Worm (Caenorhabditis elegans) whole organism, mixed stage, embryonic: Measurements from ENCODE around the gene par-5.

ENCODE experiments used
- M03D4.4 ChIP-seq: sonication (generic microtip); optimal IDR thresholded peaks from 2 replicates; lab custom pipeline; 2017; ENCODE audit warnings: mild to moderate bottlenecking, missing genetic modification characterization, missing compliant biosample characterization
- bed-3 ChIP-seq: fragments of 200-800 bp; sonication (Bioruptor generic); optimal IDR thresholded peaks from 3 replicates; lab custom pipeline; 2018; ENCODE audit warnings: mild to moderate bottlenecking, missing genetic modification characterization, moderate library complexity, missing compliant biosample characterization
- blmp-1 ChIP-seq: fragments of 150-350 bp; optimal IDR thresholded peaks from 2 replicates; lab custom pipeline; 2014; ENCODE audit warnings: missing biosample characterization, missing genetic modification characterization
- ceh-39 ChIP-seq: fragments of 150-350 bp; optimal IDR thresholded peaks from 2 replicates; lab custom pipeline; 2014; ENCODE audit warnings: missing biosample characterization, missing genetic modification characterization
- ceh-43 ChIP-seq: fragments of 200-800 bp; sonication (Bioruptor generic); optimal IDR thresholded peaks from 2 replicates; lab custom pipeline; 2018; ENCODE audit warnings: mild to moderate bottlenecking, missing genetic modification characterization, moderate library complexity, missing compliant biosample characterization
- ceh-83 ChIP-seq: fragments of 200-800 bp; sonication (Bioruptor generic); optimal IDR thresholded peaks from 2 replicates; lab custom pipeline; 2018; ENCODE audit warnings: mild to moderate bottlenecking, missing genetic modification characterization, missing compliant biosample characterization
- ces-1 ChIP-seq: fragments of 150-350 bp; optimal IDR thresholded peaks from 2 replicates; lab custom pipeline; 2014; ENCODE audit warnings: missing biosample characterization, missing genetic modification reagents, missing genetic modification characterization
- cnd-1 ChIP-seq: fragments of 200-800 bp; sonication (Bioruptor generic); optimal IDR thresholded peaks from 2 replicates; lab custom pipeline; 2018; ENCODE audit warnings: mild to moderate bottlenecking, missing genetic modification characterization, missing compliant biosample characterization
- drap-1 ChIP-seq: fragments of 200-800 bp; sonication (Bioruptor generic); optimal IDR thresholded peaks from 3 replicates; lab custom pipeline; 2018; ENCODE audit warnings: mild to moderate bottlenecking, missing genetic modification characterization, missing compliant biosample characterization
- elt-1 ChIP-seq: sonication (generic microtip); optimal IDR thresholded peaks from 2 replicates; lab custom pipeline; 2017; ENCODE audit warnings: missing genetic modification characterization, mild to moderate bottlenecking, missing compliant biosample characterization, antibody characterized with exemption, moderate library complexity, borderline replicate concordance; ENCODE audit not compliant: insufficient read depth
- elt-3 ChIP-seq: fragments of 150-350 bp; optimal IDR thresholded peaks from 2 replicates; lab custom pipeline; 2014; ENCODE audit warnings: missing biosample characterization, missing genetic modification characterization
- flh-1 ChIP-seq: fragments of 200-800 bp; sonication (Bioruptor generic); optimal IDR thresholded peaks from 2 replicates; lab custom pipeline; 2018; ENCODE audit warnings: mild to moderate bottlenecking, missing genetic modification characterization, moderate library complexity, missing compliant biosample characterization
- ham-2 ChIP-seq: fragments of 200-800 bp; sonication (Bioruptor generic); optimal IDR thresholded peaks from 2 replicates; lab custom pipeline; 2018; ENCODE audit warnings: mild to moderate bottlenecking, missing genetic modification characterization, missing compliant biosample characterization
- hlh-1 ChIP-seq: fragments of 150-350 bp; optimal IDR thresholded peaks from 2 replicates; lab custom pipeline; 2014; ENCODE audit warnings: missing biosample characterization, missing genetic modification reagents, missing genetic modification characterization
- lin-13 ChIP-seq: fragments of 150-350 bp; optimal IDR thresholded peaks from 2 replicates; lab custom pipeline; 2014; ENCODE audit warnings: missing biosample characterization, missing genetic modification characterization
- lin-32 ChIP-seq: fragments of 200-800 bp; sonication (Bioruptor generic); optimal IDR thresholded peaks from 2 replicates; lab custom pipeline; 2018; ENCODE audit warnings: mild to moderate bottlenecking, missing genetic modification characterization, missing compliant biosample characterization
- lsy-2 ChIP-seq: fragments of 150-350 bp; optimal IDR thresholded peaks from 2 replicates; lab custom pipeline; 2014; ENCODE audit warnings: missing biosample characterization, missing genetic modification characterization
- mab-5 ChIP-seq: fragments of 150-350 bp; optimal IDR thresholded peaks from 2 replicates; lab custom pipeline; 2014; ENCODE audit warnings: missing biosample characterization, missing genetic modification characterization
- mep-1 ChIP-seq: fragments of 150-350 bp; optimal IDR thresholded peaks from 2 replicates; lab custom pipeline; 2017; ENCODE audit warnings: missing biosample characterization, missing genetic modification reagents, missing genetic modification characterization, inconsistent platforms
- mls-2 ChIP-seq: sonication (generic microtip); optimal IDR thresholded peaks from 2 replicates; lab custom pipeline; 2016; ENCODE audit warnings: mild to moderate bottlenecking, missing genetic modification characterization, moderate library complexity, missing compliant biosample characterization
- nhr-12 ChIP-seq: fragments of 150-350 bp; optimal IDR thresholded peaks from 2 replicates; lab custom pipeline; 2014; ENCODE audit warnings: missing biosample characterization, missing genetic modification characterization
- nhr-2 ChIP-seq: fragments of 150-350 bp; optimal IDR thresholded peaks from 2 replicates; lab custom pipeline; 2014; ENCODE audit warnings: missing biosample characterization, missing genetic modification characterization
- nhr-237 ChIP-seq: fragments of 150-350 bp; optimal IDR thresholded peaks from 2 replicates; lab custom pipeline; 2014; ENCODE audit warnings: missing biosample characterization, missing genetic modification characterization
- nhr-28 ChIP-seq: fragments of 150-350 bp; optimal IDR thresholded peaks from 2 replicates; lab custom pipeline; 2014; ENCODE audit warnings: missing biosample characterization, missing genetic modification characterization
- nhr-76 ChIP-seq: sonication (generic microtip); optimal IDR thresholded peaks from 2 replicates; lab custom pipeline; 2017; ENCODE audit warnings: missing biosample characterization, missing genetic modification characterization
- pha-4 ChIP-seq: fragments of 150-350 bp; optimal IDR thresholded peaks from 2 replicates; lab custom pipeline; 2018; ENCODE audit warnings: missing biosample characterization, missing genetic modification reagents, missing genetic modification characterization
- sem-2 ChIP-seq: fragments of 200-800 bp; sonication (Bioruptor generic); optimal IDR thresholded peaks from 2 replicates; lab custom pipeline; 2018; ENCODE audit warnings: mild to moderate bottlenecking, missing genetic modification characterization, missing compliant biosample characterization
- snpc-4 ChIP-seq: fragments of 150-350 bp; optimal IDR thresholded peaks from 2 replicates; lab custom pipeline; 2014; ENCODE audit warnings: missing biosample characterization, missing genetic modification characterization
- sptf-1 ChIP-seq: sonication (generic microtip); optimal IDR thresholded peaks from 2 replicates; lab custom pipeline; 2017; ENCODE audit warnings: mild to moderate bottlenecking, missing genetic modification characterization, moderate library complexity, missing compliant biosample characterization
- tbx-8 ChIP-seq: fragments of 200-800 bp; sonication (Bioruptor generic); optimal IDR thresholded peaks from 2 replicates; lab custom pipeline; 2018; ENCODE audit warnings: mild to moderate bottlenecking, missing genetic modification characterization, moderate library complexity, missing compliant biosample characterization
- unc-120 ChIP-seq: sonication (generic microtip); optimal IDR thresholded peaks from 2 replicates; lab custom pipeline; 2017; ENCODE audit warnings: missing genetic modification characterization, missing compliant biosample characterization; ENCODE audit not compliant: poor library complexity, severe bottlenecking
- unc-39 ChIP-seq: fragments of 150-350 bp; optimal IDR thresholded peaks from 2 replicates; lab custom pipeline; 2014; ENCODE audit warnings: missing biosample characterization, missing genetic modification characterization
- unc-62 ChIP-seq: fragments of 150-350 bp; optimal IDR thresholded peaks from 2 replicates; lab custom pipeline; 2014; ENCODE audit warnings: missing biosample characterization, missing genetic modification reagents, missing genetic modification characterization
- zip-8 ChIP-seq: fragments of 150-350 bp; optimal IDR thresholded peaks from 2 replicates; lab custom pipeline; 2014; ENCODE audit warnings: missing biosample characterization, missing genetic modification characterization
- ztf-11 ChIP-seq: fragments of 150-350 bp; optimal IDR thresholded peaks from 2 replicates; lab custom pipeline; 2014; ENCODE audit warnings: missing biosample characterization, missing genetic modification characterization

The par-5 gene

DNA sequence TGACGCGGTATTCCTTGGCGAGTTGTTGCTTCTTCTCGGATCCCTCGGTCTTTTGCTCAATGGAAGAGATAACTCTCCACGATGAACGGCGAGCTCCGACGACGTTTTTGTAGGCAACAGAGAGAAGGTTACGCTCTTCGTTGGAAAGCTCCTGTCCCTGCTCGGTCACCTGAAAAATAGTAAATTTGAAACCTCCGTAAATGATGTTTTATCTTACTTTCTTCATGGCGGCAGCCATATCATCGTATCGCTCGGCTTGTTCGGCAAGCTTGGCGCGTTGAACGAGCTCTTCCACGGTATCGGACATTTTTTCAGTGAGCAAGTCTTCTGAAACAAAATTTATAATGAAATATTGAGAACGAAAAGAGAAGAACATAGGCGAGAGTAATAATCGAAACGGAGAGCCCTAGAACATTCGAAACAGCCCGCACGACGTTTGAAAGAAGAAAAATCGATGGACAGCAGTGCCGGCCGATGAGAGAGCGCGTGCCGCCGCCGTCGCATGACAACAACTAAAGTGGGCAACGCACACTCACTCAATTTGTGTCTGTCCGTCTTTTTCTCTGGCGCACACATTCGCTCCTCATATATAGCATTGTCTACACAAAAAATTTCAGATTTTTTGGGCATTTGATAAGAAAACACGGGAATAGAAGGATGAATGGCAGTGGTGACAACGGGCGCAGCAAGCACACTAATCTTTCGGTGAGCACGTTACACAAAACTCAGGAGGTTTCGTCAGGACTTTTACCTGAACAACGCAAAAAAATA is at the start of gene par-5, which contains the start of gene M117.3:
Gene par-5, minus strand, starts transcription at position 334 of the 771 bp plus-strand sequence.
Gene M117.3, plus strand, starts transcription at position 616 of the 771 bp plus-strand sequence.
- TF ChIP-seq blmp-1 (no peak), nhr-2 (tag; lab: Kevin White, UChicago) (no peak), snpc-4 (tag; lab: Kevin White, UChicago) (no peak), ham-2 (no peak), nhr-12 (tag; lab: Kevin White, UChicago) (no peak), nhr-76 (no peak), unc-39 (tag; lab: Kevin White, UChicago) (no peak), ceh-43 (no peak), cnd-1 (tag; lab: Kevin White, UChicago) (peak; percentile 49), bed-3 (GFP tag; lab: Kevin White, UChicago) (no peak), unc-120 (tag; lab: Kevin White, UChicago) (peak; percentile 73), sptf-1 (tag; lab: Kevin White, UChicago) (peak; percentile 29), mls-2 (peak; percentile 75), nhr-28 (no peak), elt-3 (tag; lab: Kevin White, UChicago) (no peak), mep-1 (tag; lab: Kevin White, UChicago) (no peak), flh-1 (GFP tag; lab: Kevin White, UChicago) (no peak), mab-5 (tag; lab: Kevin White, UChicago) (no peak), ceh-39 (no peak), lin-13 (no peak), ztf-11 (tag; lab: Kevin White, UChicago) (no peak), zip-8 (tag; lab: Kevin White, UChicago) (no peak), lin-32 (no peak), hlh-1 (tag; lab: Kevin White, UChicago) (no peak), ces-1 (peak; percentile 81), sem-2 (GFP tag; lab: Kevin White, UChicago) (no peak), nhr-237 (no peak), elt-1 (tag; lab: Kevin White, UChicago) (no peak), unc-62 (GFP tag; lab: Kevin White, UChicago) (peak; percentile 9), tbx-8 (no peak), M03D4.4 (tag; lab: Kevin White, UChicago) (no peak), ceh-83 (GFP tag; lab: Kevin White, UChicago) (no peak), lsy-2 (tag; lab: Kevin White, UChicago) (peak; percentile 28), drap-1 (GFP tag; lab: Kevin White, UChicago) (no peak), pha-4 (tag; lab: Kevin White, UChicago) (no peak)

DNA sequence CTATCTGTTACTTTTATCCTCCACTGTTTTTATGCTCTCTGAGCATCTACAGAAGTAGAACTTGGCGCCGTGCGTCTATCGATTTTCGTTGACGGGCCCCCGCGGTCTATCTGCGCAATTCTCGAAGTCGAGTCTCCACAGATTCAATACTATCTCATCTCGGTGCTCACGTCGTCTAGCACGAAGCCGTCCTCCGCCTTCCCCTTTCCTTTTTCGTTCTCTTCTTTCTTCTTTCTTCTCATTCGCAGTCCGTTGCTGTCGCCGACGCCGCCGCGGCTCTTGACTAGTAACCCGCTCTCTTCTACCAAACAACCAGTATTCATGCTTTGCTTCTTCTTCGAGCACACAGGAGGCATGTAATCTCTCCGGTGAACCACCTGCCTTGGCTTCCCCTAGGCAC is 49.4 kb upstream of the par-5 start:
- TF ChIP-seq ces-1, result peak; percentile 42
- TF ChIP-seq nhr-12 (tag; lab: Kevin White, UChicago), result no peak
- no peak for TF ChIP-seq drap-1 (GFP tag; lab: Kevin White, UChicago)
- peak; percentile 47 for TF ChIP-seq cnd-1 (tag; lab: Kevin White, UChicago)
- TF ChIP-seq mep-1 (tag; lab: Kevin White, UChicago), result peak; percentile 4
- TF ChIP-seq lin-32, result peak; percentile 41
- TF ChIP-seq, all 35 proteins: peak for 4

DNA sequence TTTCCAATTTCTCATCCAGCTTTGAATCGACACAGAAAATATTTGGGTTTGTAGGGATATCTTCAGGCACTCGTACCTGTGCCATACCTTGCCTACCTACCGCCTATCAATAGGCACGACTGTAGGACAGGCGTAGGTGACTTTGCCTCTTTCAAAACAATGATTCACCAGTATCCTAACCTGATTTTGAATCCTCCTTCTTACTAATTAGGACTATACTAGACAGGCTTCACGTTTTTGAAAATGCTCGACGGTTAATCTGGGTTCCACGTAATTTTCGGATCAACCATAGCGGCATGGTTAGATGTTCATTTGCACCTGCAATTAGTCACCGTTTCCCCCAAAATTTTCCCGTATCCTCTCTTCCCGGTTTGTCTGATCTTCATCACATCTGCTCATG is 46.7 kb upstream of the par-5 start:
- no peak for TF ChIP-seq nhr-12 (tag; lab: Kevin White, UChicago)
- TF ChIP-seq ceh-43, result peak; percentile 41
- no peak for TF ChIP-seq nhr-237
- no peak for TF ChIP-seq ztf-11 (tag; lab: Kevin White, UChicago)
- TF ChIP-seq unc-62 (GFP tag; lab: Kevin White, UChicago), result no peak
- TF ChIP-seq nhr-28, result no peak
- TF ChIP-seq nhr-76, result no peak
- TF ChIP-seq, all 35 proteins: peak for 1
